Worm (Caenorhabditis elegans): ENCODE measurements around the gene puf-6.

Gene puf-6

ce11 chrII:12996249-12996648 is 47.0 kb downstream of the puf-6 start, which contains the start of gene hphd-1 (continued):
- TF ChIP-seq ceh-90 (tag; optimal IDR thresholded peaks at IDR 0.05) (no peak), fkh-10 (GFP tag; optimal IDR thresholded peaks at IDR 0.05) (no peak), pqm-1 (tag; optimal IDR thresholded peaks at IDR 0.05) (no peak), elt-2 (tag; optimal IDR thresholded peaks at IDR 0.05) (peak; percentile 51), ama-1 (optimal IDR thresholded peaks at IDR 0.05) (no peak), tbx-2 (tag; optimal IDR thresholded peaks at IDR 0.05) (peak; percentile 26), C16A3.4 (tag; optimal IDR thresholded peaks at IDR 0.05) (peak; percentile 60), efl-3 (GFP tag; optimal IDR thresholded peaks at IDR 0.05) (no peak), fkh-4 (tag; optimal IDR thresholded peaks at IDR 0.05; ENCODE audit: borderline replicate concordance) (no peak), dsc-1 (tag; optimal IDR thresholded peaks at IDR 0.05) (peak; percentile 28), lin-15B (tag; optimal IDR thresholded peaks at IDR 0.05) (no peak), ceh-63 (GFP tag; optimal IDR thresholded peaks at IDR 0.05) (no peak), alr-1 (tag; optimal IDR thresholded peaks at IDR 0.05; ENCODE audit: borderline replicate concordance) (no peak), egl-13 (tag; optimal IDR thresholded peaks at IDR 0.05) (no peak), nhr-76 (tag; optimal IDR thresholded peaks at IDR 0.05) (no peak), blmp-1 (tag; optimal IDR thresholded peaks at IDR 0.05) (peak; percentile 60), unc-130 (tag; optimal IDR thresholded peaks at IDR 0.05) (no peak), ztf-11 (tag; optimal IDR thresholded peaks at IDR 0.05) (no peak), nhr-12 (tag; optimal IDR thresholded peaks at IDR 0.05) (no peak), hpl-2 (GFP tag; optimal IDR thresholded peaks at IDR 0.05) (no peak), nhr-19 (GFP tag; conservative IDR thresholded peaks at IDR 0.05) (peak; percentile 50), nhr-11 (tag; optimal IDR thresholded peaks at IDR 0.05) (no peak), ces-1 (GFP tag; optimal IDR thresholded peaks at IDR 0.05) (no peak), nhr-47 (tag; optimal IDR thresholded peaks at IDR 0.05) (peak; percentile 52), efl-1 (optimal IDR thresholded peaks at IDR 0.05) (peak; percentile 34), efl-1 (GFP tag; optimal IDR thresholded peaks at IDR 0.05 in 1 of 2) (no peak), nhr-85 (tag) (peak; percentile 39), rnt-1 (tag; optimal IDR thresholded peaks at IDR 0.05) (peak; percentile 15), ztf-4 (tag; optimal IDR thresholded peaks at IDR 0.05) (peak; percentile 26), lsy-2 (tag; optimal IDR thresholded peaks at IDR 0.05) (peak; percentile 12 to 47), isw-1 (GFP tag; IDR thresholded peaks at IDR 0.05) (no peak), hlh-17 (GFP tag; optimal IDR thresholded peaks at IDR 0.05; ENCODE audit: borderline replicate concordance) (no peak), zip-4 (GFP tag; optimal IDR thresholded peaks at IDR 0.05) (no peak), Y116A8C.19 (tag; optimal IDR thresholded peaks at IDR 0.05; ENCODE audit: borderline replicate concordance) (no peak), lin-39 (tag; optimal IDR thresholded peaks at IDR 0.05) (no peak), ceh-82 (tag; optimal IDR thresholded peaks at IDR 0.05) (no peak), mdl-1 (tag; optimal IDR thresholded peaks at IDR 0.05) (peak in 1 of 2 experiments; percentile 85), nhr-77 (tag; optimal IDR thresholded peaks at IDR 0.05) (no peak), lir-3 (tag; optimal IDR thresholded peaks at IDR 0.05; ENCODE audit: poor library complexity) (no peak), lin-13 (GFP tag; optimal IDR thresholded peaks at IDR 0.05) (no peak), mef-2 (tag; optimal IDR thresholded peaks at IDR 0.05) (no peak), pag-3 (tag; optimal IDR thresholded peaks at IDR 0.05; ENCODE audit: borderline replicate concordance, insufficient read depth) (no peak), mab-9 (GFP tag; IDR thresholded peaks at IDR 0.05) (no peak), C04F5.9 (tag; optimal IDR thresholded peaks at IDR 0.05) (no peak), nhr-28 (tag; optimal IDR thresholded peaks at IDR 0.05) (no peak), fos-1 (tag; optimal IDR thresholded peaks at IDR 0.05) (no peak), ceh-8 (GFP tag; optimal IDR thresholded peaks at IDR 0.05) (no peak), sptf-1 (tag; optimal IDR thresholded peaks at IDR 0.05) (no peak), snpc-4 (tag; optimal IDR thresholded peaks at IDR 0.05) (no peak), unc-30 (tag; optimal IDR thresholded peaks at IDR 0.05) (no peak), unc-86 (tag; optimal IDR thresholded peaks at IDR 0.05) (no peak), nhr-237 (tag; optimal IDR thresholded peaks at IDR 0.05) (no peak), F16B12.6 (tag; optimal IDR thresholded peaks at IDR 0.05) (no peak), lin-35 (GFP tag; optimal IDR thresholded peaks at IDR 0.05) (peak in 1 of 2 experiments; percentile 67)
